Fruit fly (Drosophila melanogaster) whole organism, embryonic: ENCODE measurements around the gene CG10280.

Source experiments
- Abd-B ChIP-seq: fragments of 200-800 bp; sonication (Bioruptor generic); optimal IDR thresholded peaks from 2 replicates; lab custom pipeline; 2018; ENCODE audit warnings: missing biosample characterization, mild to moderate bottlenecking, missing genetic modification characterization, moderate library complexity
- Aef1 ChIP-seq: fragments of 200-800 bp; sonication (Bioruptor generic); IDR thresholded peaks from 3 replicates; pipeline ENCODE4 v1.3.6; 2022; ENCODE audit warnings: missing biosample characterization, missing genetic modification characterization
- Blimp-1 ChIP-seq: fragments of 200-800 bp; sonication (Bioruptor generic); optimal IDR thresholded peaks from 3 replicates; lab custom pipeline; 2018; ENCODE audit warnings: missing biosample characterization, missing genetic modification characterization, mild to moderate bottlenecking, moderate library complexity, missing genetic modification reagents
- CG12391 ChIP-seq: fragments of 200-800 bp; sonication (Bioruptor generic); optimal IDR thresholded peaks from 3 replicates; lab custom pipeline; 2018; ENCODE audit warnings: missing biosample characterization, mild to moderate bottlenecking, missing genetic modification characterization, moderate library complexity
- CG13296 ChIP-seq: fragments of 200-800 bp; sonication (Bioruptor generic); optimal IDR thresholded peaks from 3 replicates; lab custom pipeline; 2018; ENCODE audit warnings: missing biosample characterization, mild to moderate bottlenecking, missing genetic modification characterization
- CG13624 ChIP-seq: fragments of 200-800 bp; sonication (Bioruptor generic); optimal IDR thresholded peaks from 2 replicates; lab custom pipeline; 2016; ENCODE audit warnings: missing biosample characterization, missing genetic modification characterization
- CG15073 ChIP-seq: fragments of 200-800 bp; sonication (Bioruptor generic); optimal IDR thresholded peaks from 2 replicates; lab custom pipeline; 2016; ENCODE audit warnings: missing biosample characterization, missing genetic modification characterization
- CG1602 ChIP-seq: fragments of 200-800 bp; sonication (Bioruptor generic); optimal IDR thresholded peaks from 3 replicates; lab custom pipeline; 2016; ENCODE audit warnings: missing biosample characterization, missing genetic modification characterization
- CG17359 ChIP-seq: fragments of 200-800 bp; sonication (Bioruptor generic); optimal IDR thresholded peaks from 3 replicates; lab custom pipeline; 2018; ENCODE audit warnings: missing biosample characterization, mild to moderate bottlenecking, missing genetic modification characterization, moderate library complexity
- CG18619 ChIP-seq: fragments of 200-800 bp; sonication (Bioruptor generic); optimal IDR thresholded peaks from 3 replicates; lab custom pipeline; 2017; ENCODE audit warnings: missing biosample characterization, mild to moderate bottlenecking, missing genetic modification characterization
- CG2120 ChIP-seq: fragments of 200-800 bp; sonication (Bioruptor generic); optimal IDR thresholded peaks from 3 replicates; lab custom pipeline; 2016; ENCODE audit warnings: missing biosample characterization, missing genetic modification characterization
- CG30020 ChIP-seq: fragments of 200-800 bp; optimal IDR thresholded peaks from 2 replicates; lab custom pipeline; 2019; ENCODE audit warnings: missing biosample characterization, mild to moderate bottlenecking, missing genetic modification characterization, moderate library complexity
- CG32767 ChIP-seq: fragments of 200-800 bp; sonication (Bioruptor generic); IDR thresholded peaks from 2 replicates; pipeline ENCODE4 v1.3.6; 2022; ENCODE audit warnings: missing biosample characterization, missing genetic modification characterization
- CG3281 ChIP-seq: fragments of 200-800 bp; sonication (Bioruptor generic); optimal IDR thresholded peaks from 3 replicates; lab custom pipeline; 2017; ENCODE audit warnings: missing biosample characterization, mild to moderate bottlenecking, missing genetic modification characterization
- CG33557 ChIP-seq: fragments of 200-800 bp; sonication (Bioruptor generic); optimal IDR thresholded peaks from 2 replicates; lab custom pipeline; 2019; ENCODE audit warnings: missing biosample characterization, mild to moderate bottlenecking, missing genetic modification characterization, moderate library complexity
- CG6683 ChIP-seq: fragments of 200-800 bp; sonication (Bioruptor generic); optimal IDR thresholded peaks from 2 replicates; lab custom pipeline; 2017; ENCODE audit warnings: missing biosample characterization, mild to moderate bottlenecking, missing genetic modification characterization, missing genetic modification reagents
- CG6765 ChIP-seq: fragments of 200-800 bp; sonication (Bioruptor generic); optimal IDR thresholded peaks from 3 replicates; lab custom pipeline; 2017; ENCODE audit warnings: missing biosample characterization, mild to moderate bottlenecking, missing genetic modification characterization
- CG7556 ChIP-seq: fragments of 200-800 bp; sonication (Bioruptor generic); optimal IDR thresholded peaks from 2 replicates; lab custom pipeline; 2017; ENCODE audit warnings: missing biosample characterization, mild to moderate bottlenecking, missing genetic modification characterization
- CG7786 ChIP-seq: fragments of 200-800 bp; sonication (Bioruptor generic); optimal IDR thresholded peaks from 2 replicates; lab custom pipeline; 2016; ENCODE audit warnings: missing biosample characterization, missing genetic modification characterization
- CG7839 ChIP-seq: fragments of 200-800 bp; sonication (Bioruptor generic); optimal IDR thresholded peaks from 3 replicates; lab custom pipeline; 2018; ENCODE audit warnings: missing biosample characterization, mild to moderate bottlenecking, missing genetic modification characterization, moderate library complexity
- CG8944 ChIP-seq: fragments of 200-800 bp; sonication (Bioruptor generic); optimal IDR thresholded peaks from 3 replicates; lab custom pipeline; 2016; ENCODE audit warnings: missing biosample characterization, missing genetic modification characterization
- Dbx ChIP-seq: fragments of 200-800 bp; sonication (Bioruptor generic); IDR thresholded peaks from 3 replicates; pipeline ENCODE4 v1.3.6; 2022; ENCODE audit warnings: missing biosample characterization, missing genetic modification characterization
- E2f1 ChIP-seq: fragments of 200-800 bp; sonication (Bioruptor generic); IDR thresholded peaks from 2 replicates; pipeline ENCODE4 v1.3.6; 2022; ENCODE audit warnings: missing biosample characterization, missing genetic modification characterization
- Hr51 ChIP-seq, 2 experiments: fragments of 200-800 bp; sonication (Bioruptor generic); optimal IDR thresholded peaks; 2 replicates in 1 of 2; 3 replicates in 1 of 2; lab custom pipeline; 2016 to 2018; ENCODE audit warnings: missing biosample characterization in 2 of 2, missing genetic modification characterization in 2 of 2, mild to moderate bottlenecking in 1 of 2, moderate library complexity in 1 of 2
- Hsf ChIP-seq: fragments of 200-800 bp; sonication (Bioruptor generic); optimal IDR thresholded peaks from 3 replicates; lab custom pipeline; 2016; ENCODE audit warnings: missing biosample characterization, missing genetic modification characterization
- Lhr ChIP-seq: fragments of 200-800 bp; sonication (Bioruptor generic); optimal IDR thresholded peaks from 3 replicates; lab custom pipeline; 2017; ENCODE audit warnings: mild to moderate bottlenecking, missing biosample characterization, missing genetic modification reagents, missing genetic modification characterization
- NC2β ChIP-seq: fragments of 200-800 bp; sonication (Bioruptor generic); optimal IDR thresholded peaks from 2 replicates; lab custom pipeline; 2016; ENCODE audit warnings: missing biosample characterization, missing genetic modification characterization
- Nf-YB ChIP-seq: fragments of 200-800 bp; sonication (Bioruptor generic); optimal IDR thresholded peaks from 3 replicates; lab custom pipeline; 2019; ENCODE audit warnings: missing biosample characterization, mild to moderate bottlenecking, missing genetic modification characterization, moderate library complexity
- Pdp1 ChIP-seq, 2 experiments: fragments of 200-800 bp; sonication (Bioruptor generic); optimal IDR thresholded peaks; 3 replicates each; lab custom pipeline; 2016; ENCODE audit warnings: missing biosample characterization in 2 of 2, missing genetic modification characterization in 2 of 2, mild to moderate bottlenecking in 1 of 2, moderate library complexity in 1 of 2
- Ravus ChIP-seq: fragments of 200-800 bp; sonication (Bioruptor generic); IDR thresholded peaks from 2 replicates; pipeline ENCODE4 v1.3.6; 2022; ENCODE audit warnings: missing biosample characterization, missing genetic modification characterization
- Rx ChIP-seq: fragments of 200-800 bp; sonication (Bioruptor generic); IDR thresholded peaks from 2 replicates; pipeline ENCODE4 v1.3.6; 2022; ENCODE audit warnings: missing biosample characterization, missing genetic modification characterization
- Ssrp ChIP-seq: fragments of 200-800 bp; sonication (Bioruptor generic); optimal IDR thresholded peaks from 2 replicates; lab custom pipeline; 2018; ENCODE audit warnings: missing biosample characterization, mild to moderate bottlenecking, missing genetic modification characterization, moderate library complexity
- Xbp1 ChIP-seq: fragments of 200-800 bp; sonication (Bioruptor generic); optimal IDR thresholded peaks from 3 replicates; lab custom pipeline; 2016; ENCODE audit warnings: missing biosample characterization, mild to moderate bottlenecking, missing genetic modification characterization
- bab2 ChIP-seq: fragments of 200-800 bp; sonication (Bioruptor generic); optimal IDR thresholded peaks from 2 replicates; lab custom pipeline; 2016; ENCODE audit warnings: missing biosample characterization, missing genetic modification characterization
- bbx ChIP-seq: fragments of 200-800 bp; sonication (Bioruptor generic); IDR thresholded peaks from 2 replicates; pipeline ENCODE4 v1.3.6; 2022; ENCODE audit warnings: missing biosample characterization, missing genetic modification characterization; ENCODE audit not compliant: partially characterized antibody
- ewg ChIP-seq: fragments of 200-800 bp; sonication (Bioruptor generic); optimal IDR thresholded peaks from 3 replicates; lab custom pipeline; 2017; ENCODE audit warnings: mild to moderate bottlenecking, missing biosample characterization, missing genetic modification reagents, missing genetic modification characterization
- fd64A ChIP-seq: fragments of 200-800 bp; sonication (Bioruptor generic); optimal IDR thresholded peaks from 3 replicates; lab custom pipeline; 2018; ENCODE audit warnings: missing biosample characterization, mild to moderate bottlenecking, missing genetic modification characterization
- gem ChIP-seq: fragments of 200-800 bp; sonication (Bioruptor generic); optimal IDR thresholded peaks from 2 replicates; lab custom pipeline; 2019; ENCODE audit warnings: missing biosample characterization, mild to moderate bottlenecking, missing genetic modification characterization, moderate library complexity
- kni ChIP-seq: fragments of 200-800 bp; sonication (Bioruptor generic); optimal IDR thresholded peaks from 3 replicates; lab custom pipeline; 2017; ENCODE audit warnings: mild to moderate bottlenecking, missing biosample characterization, missing genetic modification reagents, missing genetic modification characterization
- maf-S ChIP-seq: fragments of 200-800 bp; sonication (Bioruptor generic); optimal IDR thresholded peaks from 2 replicates; lab custom pipeline; 2016; ENCODE audit warnings: missing biosample characterization, missing genetic modification characterization
- mam ChIP-seq: fragments of 200-800 bp; sonication (Bioruptor generic); optimal IDR thresholded peaks from 3 replicates; lab custom pipeline; 2016; ENCODE audit warnings: missing biosample characterization, missing genetic modification characterization
- mirr ChIP-seq: fragments of 200-800 bp; sonication (Bioruptor generic); optimal IDR thresholded peaks from 3 replicates; lab custom pipeline; 2018; ENCODE audit warnings: missing biosample characterization, mild to moderate bottlenecking, missing genetic modification characterization
- org-1 ChIP-seq: fragments of 200-800 bp; sonication (Bioruptor generic); optimal IDR thresholded peaks from 2 replicates; lab custom pipeline; 2017; ENCODE audit warnings: missing biosample characterization, missing genetic modification characterization
- otp ChIP-seq: fragments of 200-800 bp; sonication (Bioruptor generic); IDR thresholded peaks from 3 replicates; pipeline ENCODE4, ENCODE4 v1.3.6; 2022; ENCODE audit warnings: missing biosample characterization, missing genetic modification characterization
- repo ChIP-seq: fragments of 200-800 bp; sonication (Bioruptor generic); optimal IDR thresholded peaks from 2 replicates; lab custom pipeline; 2016; ENCODE audit warnings: missing biosample characterization, missing genetic modification characterization
- sd ChIP-seq: fragments of 200-800 bp; sonication (Bioruptor generic); optimal IDR thresholded peaks from 3 replicates; lab custom pipeline; 2018; ENCODE audit warnings: missing biosample characterization, mild to moderate bottlenecking, missing genetic modification characterization, moderate library complexity
- sens ChIP-seq: fragments of 200-800 bp; sonication (Bioruptor generic); peaks from one replicate; lab custom pipeline; 2016; ENCODE audit warnings: missing biosample characterization, missing genetic modification characterization
- sim ChIP-seq: fragments of 200-800 bp; sonication (Bioruptor generic); IDR thresholded peaks from 2 replicates; pipeline ENCODE4 v1.3.6; 2022; ENCODE audit warnings: missing biosample characterization, missing genetic modification characterization
- unc-4 ChIP-seq: fragments of 200-800 bp; sonication (Bioruptor generic); IDR thresholded peaks from 2 replicates; pipeline ENCODE4 v1.3.6; 2022; ENCODE audit warnings: missing biosample characterization, missing genetic modification characterization; ENCODE audit not compliant: partially characterized antibody
- zen ChIP-seq: fragments of 200-800 bp; sonication (Bioruptor generic); optimal IDR thresholded peaks from 3 replicates; lab custom pipeline; 2018; ENCODE audit warnings: missing biosample characterization, mild to moderate bottlenecking, missing genetic modification characterization, moderate library complexity

CG10280 gene

dm6 chr3R:5998235-5998666 is 13.5 kb downstream of the CG10280 start (continued):
- TF ChIP-seq mirr (GFP tag; lab: Kevin White, UChicago) = no peak
- TF ChIP-seq gem (tag; lab: Kevin White, UChicago) = peak; percentile 71
- TF ChIP-seq Lhr (GFP tag; lab: Kevin White, UChicago) = peak; percentile 9
- TF ChIP-seq CG33557 (GFP tag; lab: Kevin White, UChicago) = no peak
- peak; percentile 49 for TF ChIP-seq CG17359 (tag; lab: Kevin White, UChicago)
- TF ChIP-seq CG1602 = peak; percentile 9
- peak; percentile 7 for TF ChIP-seq NC2β (GFP tag; lab: Kevin White, UChicago)
- TF ChIP-seq Hsf (GFP tag; lab: Kevin White, UChicago) = peak; percentile 49
- TF ChIP-seq CG3281 (GFP tag; lab: Kevin White, UChicago) = peak; percentile 46
- peak; percentile 44 for TF ChIP-seq sd (tag; lab: Kevin White, UChicago)
- no peak for TF ChIP-seq fd64A (GFP tag; lab: Kevin White, UChicago)
- no peak for TF ChIP-seq CG30020
- peak; percentile 64 for TF ChIP-seq Ssrp
- peak; percentile 36 for TF ChIP-seq CG13624 (GFP tag; lab: Kevin White, UChicago)
- TF ChIP-seq E2f1 = 0 out of 2 replicates have a peak, but pooled peaks have one; percentile 18
- TF ChIP-seq Aef1 (GFP tag; lab: Robert Waterston, UW) = no peak
- peak; percentile 67 for TF ChIP-seq CG7839
- TF ChIP-seq Hr51 (GFP tag; optimal IDR thresholded peaks at IDR 0.05; lab: Kevin White, UChicago) = peak in 1 of 2 experiments; percentile 76
- TF ChIP-seq sens (GFP tag; lab: Kevin White, UChicago) = peak; percentile 91
- no peak for TF ChIP-seq unc-4 (GFP tag; lab: Robert Waterston, UW)
- peak; percentile 30 for TF ChIP-seq Abd-B
- TF ChIP-seq Ravus (GFP tag; lab: Robert Waterston, UW) = no peak
- TF ChIP-seq CG15073 (GFP tag; lab: Kevin White, UChicago) = no peak
- TF ChIP-seq Rx (GFP tag; lab: Robert Waterston, UW) = no peak
- peak; percentile 9 for TF ChIP-seq Nf-YB (GFP tag; lab: Kevin White, UChicago)
- TF ChIP-seq CG18619 (GFP tag; lab: Kevin White, UChicago) = peak; percentile 50
- peak; percentile 20 for TF ChIP-seq CG13296 (GFP tag; lab: Kevin White, UChicago)
- TF ChIP-seq Dbx (GFP tag; lab: Robert Waterston, UW) = no peak
- TF ChIP-seq Blimp-1 = peak; percentile 44
- 0 out of 2 replicates have a peak, but pooled peaks have one; percentile 43 for TF ChIP-seq CG32767
- peak; percentile 29 for TF ChIP-seq Xbp1
- peak; percentile 60 for TF ChIP-seq mam
- peak; percentile 46 for TF ChIP-seq org-1
- TF ChIP-seq ewg = peak; percentile 42
- TF ChIP-seq sim = no peak
- no peak for TF ChIP-seq kni (GFP tag; lab: Kevin White, UChicago)
- TF ChIP-seq bab2 = peak; percentile 31
- peak; percentile 14 for TF ChIP-seq CG6683 (GFP tag; lab: Kevin White, UChicago)
- no peak for TF ChIP-seq otp
- TF ChIP-seq CG7786 (GFP tag; lab: Kevin White, UChicago) = no peak
- TF ChIP-seq maf-S = no peak
- peak; percentile 64 for TF ChIP-seq CG2120 (GFP tag; lab: Kevin White, UChicago)
- no peak for TF ChIP-seq bbx (GFP tag; lab: Robert Waterston, UW)
- TF ChIP-seq CG6765 (GFP tag; lab: Kevin White, UChicago) = peak; percentile 19
- peak; percentile 61 for TF ChIP-seq CG7556 (GFP tag; lab: Kevin White, UChicago)
- TF ChIP-seq CG8944 = peak; percentile 26
- peak; percentile 51 for TF ChIP-seq CG12391 (tag; lab: Kevin White, UChicago)
- TF ChIP-seq zen (tag; lab: Kevin White, UChicago) = peak; percentile 15
- TF ChIP-seq repo (GFP tag; lab: Kevin White, UChicago) = peak; percentile 4
- TF ChIP-seq Pdp1 (GFP tag; optimal IDR thresholded peaks at IDR 0.05; lab: Kevin White, UChicago) = peak; percentile 31 to 50
